Fruit fly (Drosophila melanogaster) whole organism, adult: ENCODE measurements around the gene CG34337.

Source experiments
- CG11617 ChIP-seq: fragments of 200-800 bp; sonication (Bioruptor generic); optimal IDR thresholded peaks from 2 replicates; lab custom pipeline; 2017; ENCODE audit warnings: mild to moderate bottlenecking, missing biosample characterization, missing genetic modification reagents, missing genetic modification characterization
- CG12768 ChIP-seq: fragments of 200-800 bp; sonication (Bioruptor generic); optimal IDR thresholded peaks from 2 replicates; lab custom pipeline; 2017; ENCODE audit warnings: missing biosample characterization, missing genetic modification characterization, mild to moderate bottlenecking, moderate library complexity, missing genetic modification reagents
- CG14711 ChIP-seq: fragments of 200-800 bp; sonication (Bioruptor generic); optimal IDR thresholded peaks from 2 replicates; lab custom pipeline; 2018; ENCODE audit warnings: missing biosample characterization, mild to moderate bottlenecking, missing genetic modification characterization, moderate library complexity
- CG1620 ChIP-seq: fragments of 200-800 bp; sonication (Bioruptor generic); optimal IDR thresholded peaks from 2 replicates; lab custom pipeline; 2016; ENCODE audit warnings: missing biosample characterization, missing genetic modification characterization
- CG33017 ChIP-seq: fragments of 200-800 bp; sonication (Bioruptor generic); optimal IDR thresholded peaks from 2 replicates; lab custom pipeline; 2018; ENCODE audit warnings: missing biosample characterization, mild to moderate bottlenecking, missing genetic modification characterization, moderate library complexity
- CG5204 ChIP-seq: fragments of 200-800 bp; sonication (Bioruptor generic); optimal IDR thresholded peaks from 2 replicates; lab custom pipeline; 2016; ENCODE audit warnings: missing biosample characterization, missing genetic modification characterization
- CG7045 ChIP-seq: fragments of 200-800 bp; sonication (Bioruptor generic); optimal IDR thresholded peaks from 2 replicates; lab custom pipeline; 2017; ENCODE audit warnings: missing biosample characterization, mild to moderate bottlenecking, missing genetic modification characterization
- CG7101 ChIP-seq: fragments of 200-800 bp; sonication (Bioruptor generic); optimal IDR thresholded peaks from 2 replicates; lab custom pipeline; 2018; ENCODE audit warnings: missing biosample characterization, mild to moderate bottlenecking, missing genetic modification characterization, moderate library complexity
- Clk ChIP-seq: fragments of 200-800 bp; sonication (Bioruptor generic); optimal IDR thresholded peaks from 2 replicates; lab custom pipeline; 2017; ENCODE audit warnings: missing biosample characterization, missing genetic modification characterization
- Crg-1 ChIP-seq: fragments of 200-800 bp; sonication (Bioruptor generic); optimal IDR thresholded peaks from 2 replicates; lab custom pipeline; 2016; ENCODE audit warnings: missing biosample characterization, missing genetic modification characterization
- Hr96 ChIP-seq: fragments of 200-800 bp; sonication (Bioruptor generic); optimal IDR thresholded peaks from 2 replicates; lab custom pipeline; 2016; ENCODE audit warnings: missing biosample characterization, missing genetic modification characterization
- Mnt ChIP-seq: fragments of 200-800 bp; sonication (Bioruptor generic); optimal IDR thresholded peaks from 2 replicates; lab custom pipeline; 2016; ENCODE audit warnings: missing biosample characterization, mild to moderate bottlenecking, missing genetic modification characterization
- bab1 ChIP-seq: fragments of 200-800 bp; sonication (Bioruptor generic); optimal IDR thresholded peaks from 3 replicates; lab custom pipeline; 2019; ENCODE audit warnings: missing biosample characterization, mild to moderate bottlenecking, missing genetic modification characterization, moderate library complexity
- cic ChIP-seq: fragments of 200-800 bp; sonication (Bioruptor generic); optimal IDR thresholded peaks from 2 replicates; lab custom pipeline; 2017; ENCODE audit warnings: missing biosample characterization, mild to moderate bottlenecking, missing genetic modification characterization, moderate library complexity
- cnc ChIP-seq, 2 experiments: fragments of >200 bp; optimal IDR thresholded peaks; 2 replicates each; lab custom pipeline; 2017
- kay ChIP-seq: fragments of 200-800 bp; sonication (Bioruptor generic); peaks from one replicate; lab custom pipeline; 2016; ENCODE audit warnings: missing biosample characterization, missing genetic modification characterization, borderline replicate concordance
- ovo ChIP-seq: fragments of 200-800 bp; sonication (Bioruptor generic); optimal IDR thresholded peaks from 2 replicates; lab custom pipeline; 2016; ENCODE audit warnings: missing biosample characterization, missing genetic modification characterization
- pad ChIP-seq: fragments of 200-800 bp; sonication (Bioruptor generic); optimal IDR thresholded peaks from 3 replicates; lab custom pipeline; 2017; ENCODE audit warnings: missing biosample characterization, missing genetic modification characterization, mild to moderate bottlenecking, moderate library complexity, missing genetic modification reagents
- tj ChIP-seq: fragments of 200-800 bp; sonication (Bioruptor generic); optimal IDR thresholded peaks from 3 replicates; lab custom pipeline; 2017; ENCODE audit warnings: missing biosample characterization, mild to moderate bottlenecking, missing genetic modification characterization, moderate library complexity
- toe ChIP-seq: fragments of 200-800 bp; sonication (Bioruptor generic); optimal IDR thresholded peaks from 2 replicates; lab custom pipeline; 2016; ENCODE audit warnings: missing biosample characterization, missing genetic modification characterization

The CG34337 gene

DNA sequence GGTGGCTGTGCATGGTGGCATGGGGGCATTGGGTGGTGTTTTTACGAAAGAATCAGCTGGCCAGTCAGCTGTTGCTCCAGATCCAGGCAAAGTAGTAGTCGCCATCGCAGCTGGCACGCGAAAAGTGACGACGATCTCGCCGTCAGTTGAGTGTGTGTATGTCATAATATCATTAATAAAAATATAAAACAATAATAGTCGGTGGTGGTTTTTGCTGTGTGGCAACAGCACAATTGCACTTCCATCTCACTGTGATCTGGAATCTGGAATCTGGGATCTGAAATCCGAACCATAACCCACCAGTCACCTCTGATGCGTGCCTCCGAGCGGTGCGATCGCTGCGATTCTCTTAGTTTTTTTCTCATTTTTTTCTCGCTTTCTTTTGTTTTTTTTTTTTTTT lies 1.2 kb downstream of the CG34337 start, which contains the start of gene rumpel:
Gene rumpel, plus strand, starts transcription at position 301 of the 400 bp plus-strand sequence.
- TF ChIP-seq toe (GFP tag; lab: Kevin White, UChicago) (no peak), CG1620 (GFP tag; lab: Kevin White, UChicago) (no peak), Crg-1 (GFP tag; lab: Kevin White, UChicago) (no peak), CG33017 (tag; lab: Kevin White, UChicago) (no peak), CG7045 (GFP tag; lab: Kevin White, UChicago) (no peak), CG11617 (GFP tag; lab: Kevin White, UChicago) (no peak), tj (GFP tag; lab: Kevin White, UChicago) (no peak), CG12768 (GFP tag; lab: Kevin White, UChicago) (no peak)

DNA sequence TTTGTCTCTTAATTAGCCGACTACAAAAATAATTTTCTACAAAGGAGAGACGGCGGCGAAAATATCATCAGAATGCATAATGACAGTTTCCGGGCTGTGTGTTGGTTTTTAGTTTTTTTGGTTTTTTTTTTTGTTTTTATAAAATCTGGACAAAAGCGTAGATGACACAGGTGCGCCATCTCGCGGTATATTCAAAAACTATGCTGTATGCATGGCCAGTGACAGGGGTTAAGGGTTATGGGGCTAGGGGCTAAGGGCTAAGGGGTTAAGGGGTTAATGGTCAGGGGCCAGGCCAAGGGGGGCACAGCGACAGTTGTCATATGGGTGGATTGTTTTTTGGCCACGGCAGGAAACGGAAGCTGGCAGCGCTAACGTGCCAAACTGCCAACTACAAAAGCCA lies 5.5 kb downstream of the CG34337 start:
- TF ChIP-seq tj (GFP tag; lab: Kevin White, UChicago) (no peak), CG11617 (GFP tag; lab: Kevin White, UChicago) (no peak), ovo (no peak), CG5204 (GFP tag; lab: Kevin White, UChicago) (no peak), CG7045 (GFP tag; lab: Kevin White, UChicago) (no peak), CG33017 (tag; lab: Kevin White, UChicago) (no peak), kay (GFP tag; lab: Kevin White, UChicago) (no peak), CG7101 (no peak), bab1 (GFP tag; lab: Kevin White, UChicago) (no peak), cnc (optimal IDR thresholded peaks at IDR 0.05; lab: Kevin White, UChicago) (no peak), CG14711 (tag; lab: Kevin White, UChicago) (no peak), toe (GFP tag; lab: Kevin White, UChicago) (no peak), Mnt (no peak), Crg-1 (GFP tag; lab: Kevin White, UChicago) (no peak)

DNA sequence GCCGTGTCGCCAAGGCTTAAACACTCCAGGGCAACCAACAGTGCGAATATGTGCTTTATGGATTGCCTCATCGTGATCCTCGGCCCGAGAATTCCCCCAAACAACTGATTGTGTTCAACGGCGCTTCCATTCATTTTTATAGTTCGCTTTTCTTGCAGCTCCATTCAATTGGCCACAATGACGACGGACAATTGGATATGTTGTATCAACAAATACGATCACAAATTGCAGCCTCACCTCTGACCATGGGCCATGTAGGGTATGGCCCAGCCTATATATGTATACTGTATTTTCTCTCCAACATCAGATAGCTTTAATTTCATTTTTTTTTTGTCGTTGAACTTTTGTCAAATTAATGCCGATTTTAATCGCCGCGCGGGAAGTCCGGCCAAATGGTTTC lies 7.7 kb downstream of the CG34337 start, which contains the start of gene CG15036:
Gene CG15036, minus strand, starts transcription at position 101 of the 400 bp plus-strand sequence.
- TF ChIP-seq cic (GFP tag; lab: Kevin White, UChicago) (no peak), toe (GFP tag; lab: Kevin White, UChicago) (no peak), ovo (no peak), CG5204 (GFP tag; lab: Kevin White, UChicago) (no peak), CG14711 (tag; lab: Kevin White, UChicago) (no peak), tj (GFP tag; lab: Kevin White, UChicago) (no peak)

DNA sequence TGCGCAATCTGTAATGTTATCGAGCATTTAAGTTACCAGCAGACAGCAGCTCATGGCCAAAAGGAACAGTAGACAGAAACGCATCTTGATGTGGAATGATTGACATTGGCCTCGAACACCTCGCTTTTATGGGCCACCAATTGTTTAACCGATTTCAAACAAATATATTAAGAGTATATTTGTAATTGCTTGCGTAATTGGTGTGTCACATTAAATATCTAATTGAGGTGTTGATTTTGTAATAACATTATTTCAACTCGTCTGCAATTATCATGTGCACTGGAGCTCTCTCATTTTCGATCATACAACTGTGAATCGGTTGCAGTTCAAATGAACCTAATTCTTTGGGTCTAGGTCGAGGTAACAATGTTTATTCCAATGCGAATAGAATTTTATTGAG lies 8.6 kb downstream of the CG34337 start, which contains the start of gene CG32726:
Gene CG32726, minus strand, starts transcription at position 101 of the 400 bp plus-strand sequence.
- TF ChIP-seq CG5204 (GFP tag; lab: Kevin White, UChicago): no peak
- no peak for TF ChIP-seq Hr96 (GFP tag; lab: Kevin White, UChicago)
- no peak for TF ChIP-seq toe (GFP tag; lab: Kevin White, UChicago)
- no peak for TF ChIP-seq Mnt
- no peak for TF ChIP-seq CG7045 (GFP tag; lab: Kevin White, UChicago)
- no peak for TF ChIP-seq Crg-1 (GFP tag; lab: Kevin White, UChicago)
- TF ChIP-seq cic (GFP tag; lab: Kevin White, UChicago): no peak
- no peak for TF ChIP-seq CG1620 (GFP tag; lab: Kevin White, UChicago)
- TF ChIP-seq CG7101: no peak
- TF ChIP-seq Clk (GFP tag; lab: Kevin White, UChicago): no peak
- no peak for TF ChIP-seq bab1 (GFP tag; lab: Kevin White, UChicago)

DNA sequence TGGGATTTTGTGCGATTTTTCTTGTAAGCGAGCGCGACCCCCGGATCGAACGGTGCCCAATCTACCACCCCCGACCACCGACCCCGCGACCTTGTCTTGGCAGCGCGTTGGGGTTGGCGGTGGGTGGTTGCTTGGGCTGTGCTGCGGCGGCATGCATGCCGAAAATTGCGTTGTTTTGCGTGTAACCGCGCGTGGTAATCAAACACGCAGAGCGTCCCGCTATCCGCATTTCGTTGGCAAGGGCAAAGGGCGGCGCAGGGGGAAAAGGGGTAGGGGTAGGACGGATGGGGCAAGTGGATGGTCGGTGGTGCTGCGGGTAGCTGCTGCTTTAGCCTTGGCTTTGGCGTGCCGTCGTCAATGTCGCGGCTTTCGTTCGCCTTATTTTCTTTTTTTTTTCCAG lies 15.3 kb downstream of the CG34337 start:
- TF ChIP-seq Hr96 (GFP tag; lab: Kevin White, UChicago) (no peak), CG33017 (tag; lab: Kevin White, UChicago) (no peak), Clk (GFP tag; lab: Kevin White, UChicago) (no peak), CG12768 (GFP tag; lab: Kevin White, UChicago) (no peak), CG7101 (no peak), ovo (no peak), toe (GFP tag; lab: Kevin White, UChicago) (no peak), Crg-1 (GFP tag; lab: Kevin White, UChicago) (no peak), CG7045 (GFP tag; lab: Kevin White, UChicago) (no peak), kay (GFP tag; lab: Kevin White, UChicago) (no peak), Mnt (no peak), CG1620 (GFP tag; lab: Kevin White, UChicago) (no peak), cnc (optimal IDR thresholded peaks at IDR 0.05; lab: Kevin White, UChicago) (no peak), pad (no peak)

dm6 chrX:7445023-7445422 lies 28.0 kb downstream of the CG34337 start:
- peak; percentile 76 for TF ChIP-seq pad
- no peak for TF ChIP-seq cnc (optimal IDR thresholded peaks at IDR 0.05; lab: Kevin White, UChicago)

- TF ChIP-seq bab1 (GFP tag; lab: Kevin White, UChicago) (no peak), CG7101 (no peak)
Measured at dm6 chrX:7451909-7452308, 34.9 kb downstream of the CG34337 start, which contains the start of gene CG11368. TSS of gene CG11368 (plus strand) at chrX:7452209.
